Worm (Caenorhabditis elegans): ENCODE measurements around the gene Y37H2A.1.

- no peak for TF ChIP-seq W03F9.2 (tag; optimal IDR thresholded peaks at IDR 0.05)
- TF ChIP-seq him-1 (tag; optimal IDR thresholded peaks at IDR 0.05) = no peak
Measured at ce11 chrV:18162568-18162967, 54.5 kb downstream of the Y37H2A.1 start, which contains the start of gene C14A6.12.

All from whole organism, L4/young adult.